Worm (Caenorhabditis elegans) whole organism, midembryonic: ENCODE measurements around the gene cnt-1.

Source experiments
- T22C8.4 ChIP-seq: fragments of 200-800 bp; sonication (Bioruptor generic); IDR thresholded peaks from 2 replicates; pipeline ENCODE4 v1.3.6; 2022; ENCODE audit warnings: missing genetic modification characterization, missing compliant biosample characterization
- flt-1 ChIP-seq: fragments of 200-800 bp; sonication (Bioruptor generic); IDR thresholded peaks from 2 replicates; pipeline ENCODE4 v1.3.6; 2022; ENCODE audit warnings: missing genetic modification characterization, missing compliant biosample characterization
- klf-2 ChIP-seq: fragments of 200-800 bp; sonication (Bioruptor generic); conservative IDR thresholded peaks from 2 replicates; pipeline ENCODE4 v1.3.6; 2022; ENCODE audit warnings: missing genetic modification reagents, missing genetic modification characterization, missing compliant biosample characterization
- med-1 ChIP-seq: sonication (generic microtip); optimal IDR thresholded peaks from 2 replicates; lab custom pipeline; 2017; ENCODE audit warnings: missing genetic modification characterization, mild to moderate bottlenecking, missing compliant biosample characterization, antibody characterized with exemption, missing genetic modification reagents; ENCODE audit not compliant: insufficient read depth
- ztf-23 ChIP-seq: fragments of 200-800 bp; sonication (Bioruptor generic); IDR thresholded peaks from 2 replicates; pipeline ENCODE4 v1.3.6; 2022; ENCODE audit warnings: missing genetic modification reagents, missing genetic modification characterization, missing compliant biosample characterization

DNA sequence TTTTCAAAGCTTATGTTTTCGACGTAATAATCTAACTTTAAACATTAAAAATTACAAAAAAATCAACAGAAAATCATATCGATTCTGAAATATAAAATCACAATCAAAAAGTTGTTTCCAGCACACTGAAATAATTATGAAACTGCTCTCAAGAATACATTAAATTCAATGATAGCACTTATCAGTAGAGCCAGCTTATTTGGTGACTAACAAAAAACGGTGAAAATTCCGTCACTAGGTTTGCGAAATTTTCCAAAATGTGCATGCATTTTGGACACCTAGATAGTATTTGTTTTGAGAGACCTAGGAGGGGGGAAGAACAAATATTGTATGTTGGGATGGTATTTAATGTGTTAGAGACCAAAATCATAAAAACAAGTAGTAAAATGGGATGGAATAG, 25.6 kb downstream of the cnt-1 start:
- TF ChIP-seq med-1 (no peak), flt-1 (GFP tag; lab: Robert Waterston, UW) (no peak), T22C8.4 (no peak), ztf-23 (GFP tag; lab: Robert Waterston, UW) (no peak), klf-2 (no peak)
